Worm (Caenorhabditis elegans): ENCODE results near the gene sftb-2.
A peak's percentile ranks its signal among the peaks of the same experiment; 100 is the strongest.

The sftb-2 gene

ce11 chrV:126610-127009 is 1.4 kb upstream of the sftb-2 start, which contains the start of gene W03F9.1 (continued):
- TF ChIP-seq elt-2 (tag; optimal IDR thresholded peaks at IDR 0.05) (no peak), ztf-16 (tag; optimal IDR thresholded peaks at IDR 0.05) (no peak), hlh-13 (GFP tag; optimal IDR thresholded peaks at IDR 0.05) (no peak), pax-1 (tag; optimal IDR thresholded peaks at IDR 0.05) (peak; percentile 25), ets-4 (tag; optimal IDR thresholded peaks at IDR 0.05) (no peak), che-1 (tag; optimal IDR thresholded peaks at IDR 0.05) (no peak), ceh-22 (tag; optimal IDR thresholded peaks at IDR 0.05) (no peak), Y22D7AL.16 (tag; optimal IDR thresholded peaks at IDR 0.05) (no peak)

- no peak for TF ChIP-seq ets-4 (tag; optimal IDR thresholded peaks at IDR 0.05)
- TF ChIP-seq hlh-8 (tag; optimal IDR thresholded peaks at IDR 0.05): no peak
- no peak for TF ChIP-seq ceh-2 (tag; optimal IDR thresholded peaks at IDR 0.05)
- TF ChIP-seq ceh-31 (tag; optimal IDR thresholded peaks at IDR 0.05): no peak
- TF ChIP-seq ama-1 (optimal IDR thresholded peaks at IDR 0.05): no peak
- no peak for TF ChIP-seq unc-3 (GFP tag; conservative IDR thresholded peaks at IDR 0.05)
- no peak for TF ChIP-seq unc-3 (tag; optimal IDR thresholded peaks at IDR 0.05)
- TF ChIP-seq T23F11.4 (GFP tag; optimal IDR thresholded peaks at IDR 0.05): no peak
- TF ChIP-seq lin-11 (tag; optimal IDR thresholded peaks at IDR 0.05): no peak
- TF ChIP-seq C08G9.2 (tag; optimal IDR thresholded peaks at IDR 0.05): no peak
- no peak for TF ChIP-seq unc-42 (tag; optimal IDR thresholded peaks at IDR 0.05)
- TF ChIP-seq hlh-30 (tag; optimal IDR thresholded peaks at IDR 0.05; ENCODE audit: insufficient read depth): no peak
- TF ChIP-seq gmeb-2 (tag; optimal IDR thresholded peaks at IDR 0.05): no peak
- no peak for TF ChIP-seq hlh-6 (tag; optimal IDR thresholded peaks at IDR 0.05)
- TF ChIP-seq eyg-1 (tag; optimal IDR thresholded peaks at IDR 0.05): no peak
- no peak for TF ChIP-seq tbx-7 (tag; optimal IDR thresholded peaks at IDR 0.05)
- TF ChIP-seq Y22D7AL.16 (tag; optimal IDR thresholded peaks at IDR 0.05): no peak
- no peak for TF ChIP-seq elt-2 (tag; optimal IDR thresholded peaks at IDR 0.05)
- TF ChIP-seq sox-2 (GFP tag; IDR thresholded peaks at IDR 0.05): no peak
Measured at ce11 chrV:130186-130585, 2.1 kb downstream of the sftb-2 start.

- no peak for TF ChIP-seq madf-2 (tag; optimal IDR thresholded peaks at IDR 0.05)
- no peak for TF ChIP-seq mec-3 (tag; optimal IDR thresholded peaks at IDR 0.05; ENCODE audit: borderline replicate concordance)
- TF ChIP-seq pqm-1 (tag; optimal IDR thresholded peaks at IDR 0.05): no peak
- no peak for TF ChIP-seq ttx-3 (tag; optimal IDR thresholded peaks at IDR 0.05)
- TF ChIP-seq syd-9 (tag; optimal IDR thresholded peaks at IDR 0.05): no peak
- no peak for TF ChIP-seq pha-4 (tag; optimal IDR thresholded peaks at IDR 0.05)
- TF ChIP-seq ceh-30 (tag; optimal IDR thresholded peaks at IDR 0.05): no peak
- no peak for TF ChIP-seq ceh-6 (GFP tag; optimal IDR thresholded peaks at IDR 0.05)
Measured at ce11 chrV:137667-138066, 9.6 kb downstream of the sftb-2 start.

DNA sequence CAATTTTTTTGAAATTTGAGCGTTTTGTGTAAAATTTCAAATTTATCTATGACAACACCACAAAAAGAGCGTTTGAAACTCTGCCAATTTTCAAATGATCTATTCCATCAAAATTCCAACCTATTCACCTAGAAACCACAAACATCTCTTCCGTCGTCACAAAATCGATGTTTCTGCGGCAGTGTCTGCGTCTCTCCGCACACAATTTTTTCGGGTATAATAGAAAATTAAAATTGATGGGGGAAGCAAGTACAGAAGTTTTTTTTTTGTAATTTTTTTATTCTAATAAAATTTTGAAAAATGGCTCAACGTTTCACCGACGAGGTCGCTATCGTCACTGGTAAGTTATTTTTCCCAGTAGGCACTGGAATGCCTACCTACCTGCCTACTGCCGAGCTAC is 10.6 kb downstream of the sftb-2 start, which contains the start of gene W03F9.9:
W03F9.9 (plus strand) TSS at position 301 of the 400 bp plus-strand sequence.
- TF ChIP-seq sdc-2 (tag; optimal IDR thresholded peaks at IDR 0.05): no peak
- TF ChIP-seq nfya-1 (tag; optimal IDR thresholded peaks at IDR 0.05): no peak
- TF ChIP-seq ahr-1 (tag; optimal IDR thresholded peaks at IDR 0.05): no peak
- TF ChIP-seq ceh-6 (GFP tag; optimal IDR thresholded peaks at IDR 0.05): no peak
- TF ChIP-seq sox-2 (GFP tag; IDR thresholded peaks at IDR 0.05): no peak
- no peak for TF ChIP-seq lim-6 (tag; optimal IDR thresholded peaks at IDR 0.05)
- TF ChIP-seq pqm-1 (tag; optimal IDR thresholded peaks at IDR 0.05): no peak
- no peak for TF ChIP-seq unc-86 (tag; optimal IDR thresholded peaks at IDR 0.05)
- no peak for TF ChIP-seq nhr-11 (tag; optimal IDR thresholded peaks at IDR 0.05)
- TF ChIP-seq unc-42 (tag; optimal IDR thresholded peaks at IDR 0.05): no peak
